Fruit fly (Drosophila melanogaster) whole organism, embryonic: Measurements from ENCODE around the gene Hsp83.

Source experiments
- CG10565 ChIP-seq: fragments of 200-800 bp; sonication (Bioruptor generic); optimal IDR thresholded peaks from 3 replicates; lab custom pipeline; 2016; ENCODE audit warnings: missing biosample characterization, mild to moderate bottlenecking, missing genetic modification characterization
- CG11093 ChIP-seq: fragments of 200-800 bp; sonication (Bioruptor generic); IDR thresholded peaks from 3 replicates; pipeline ENCODE4 v1.3.6; 2022; ENCODE audit warnings: missing biosample characterization, missing genetic modification characterization
- CG11696 ChIP-seq: fragments of 200-800 bp; sonication (Bioruptor generic); IDR thresholded peaks from 2 replicates; pipeline ENCODE4 v1.3.6; 2022; ENCODE audit warnings: missing biosample characterization, missing genetic modification characterization
- CG11723 ChIP-seq: fragments of 200-800 bp; sonication (Bioruptor generic); optimal IDR thresholded peaks from 2 replicates; lab custom pipeline; 2017; ENCODE audit warnings: missing biosample characterization, mild to moderate bottlenecking, missing genetic modification characterization
- CG13296 ChIP-seq: fragments of 200-800 bp; sonication (Bioruptor generic); optimal IDR thresholded peaks from 3 replicates; lab custom pipeline; 2018; ENCODE audit warnings: missing biosample characterization, mild to moderate bottlenecking, missing genetic modification characterization
- CG13424 ChIP-seq: fragments of 200-800 bp; sonication (Bioruptor generic); optimal IDR thresholded peaks from 2 replicates; lab custom pipeline; 2019; ENCODE audit warnings: missing biosample characterization, mild to moderate bottlenecking, missing genetic modification characterization, moderate library complexity
- CG13894 ChIP-seq: fragments of 200-800 bp; sonication (Bioruptor generic); optimal IDR thresholded peaks from 3 replicates; lab custom pipeline; 2018; ENCODE audit warnings: missing biosample characterization, mild to moderate bottlenecking, missing genetic modification characterization, moderate library complexity
- CG15073 ChIP-seq: fragments of 200-800 bp; sonication (Bioruptor generic); optimal IDR thresholded peaks from 2 replicates; lab custom pipeline; 2016; ENCODE audit warnings: missing biosample characterization, missing genetic modification characterization
- CG15479 ChIP-seq: fragments of 200-800 bp; sonication (Bioruptor generic); optimal IDR thresholded peaks from 3 replicates; lab custom pipeline; 2019; ENCODE audit warnings: missing biosample characterization, mild to moderate bottlenecking, missing genetic modification characterization, moderate library complexity
- CG1602 ChIP-seq: fragments of 200-800 bp; sonication (Bioruptor generic); optimal IDR thresholded peaks from 3 replicates; lab custom pipeline; 2016; ENCODE audit warnings: missing biosample characterization, missing genetic modification characterization
- CG17568 ChIP-seq: fragments of 200-800 bp; sonication (Bioruptor generic); optimal IDR thresholded peaks from 2 replicates; lab custom pipeline; 2018; ENCODE audit warnings: missing biosample characterization, mild to moderate bottlenecking, missing genetic modification characterization, moderate library complexity
- CG2678 ChIP-seq: fragments of 200-800 bp; sonication (Bioruptor generic); optimal IDR thresholded peaks from 3 replicates; lab custom pipeline; 2019; ENCODE audit warnings: missing biosample characterization, mild to moderate bottlenecking, missing genetic modification characterization, moderate library complexity
- CG3065 ChIP-seq: fragments of 200-800 bp; sonication (Bioruptor generic); optimal IDR thresholded peaks from 2 replicates; lab custom pipeline; 2016; ENCODE audit warnings: missing biosample characterization, missing genetic modification characterization
- CG31388 ChIP-seq: fragments of 200-800 bp; sonication (Bioruptor generic); optimal IDR thresholded peaks from 2 replicates; lab custom pipeline; 2016; ENCODE audit warnings: missing biosample characterization, missing genetic modification characterization
- CG32532 ChIP-seq: fragments of 200-800 bp; sonication (Bioruptor generic); IDR thresholded peaks from 2 replicates; pipeline ENCODE4 v1.3.6; 2022; ENCODE audit warnings: missing biosample characterization, missing genetic modification characterization
- CG33213 ChIP-seq: fragments of 200-800 bp; sonication (Bioruptor generic); optimal IDR thresholded peaks from 3 replicates; lab custom pipeline; 2016; ENCODE audit warnings: missing biosample characterization, missing genetic modification characterization
- CG34224 ChIP-seq: fragments of 200-800 bp; sonication (Bioruptor generic); IDR thresholded peaks from 3 replicates; pipeline ENCODE4 v1.3.6; 2022; ENCODE audit warnings: missing biosample characterization, missing genetic modification characterization; ENCODE audit not compliant: partially characterized antibody
- CG34376 ChIP-seq: fragments of 200-800 bp; sonication (Bioruptor generic); optimal IDR thresholded peaks from 2 replicates; lab custom pipeline; 2018; ENCODE audit warnings: missing biosample characterization, mild to moderate bottlenecking, missing genetic modification characterization
- CG42726 ChIP-seq: fragments of 200-800 bp; sonication (Bioruptor generic); IDR thresholded peaks from 2 replicates; pipeline ENCODE4 v1.3.6; 2022; ENCODE audit warnings: missing biosample characterization, missing genetic modification characterization; ENCODE audit not compliant: partially characterized antibody
- CG4730 ChIP-seq: fragments of 200-800 bp; sonication (Bioruptor generic); IDR thresholded peaks from 2 replicates; pipeline ENCODE4 v1.3.6; 2022; ENCODE audit warnings: missing biosample characterization, missing genetic modification characterization
- CG6683 ChIP-seq: fragments of 200-800 bp; sonication (Bioruptor generic); optimal IDR thresholded peaks from 2 replicates; lab custom pipeline; 2017; ENCODE audit warnings: missing biosample characterization, mild to moderate bottlenecking, missing genetic modification characterization, missing genetic modification reagents
- CG6765 ChIP-seq: fragments of 200-800 bp; sonication (Bioruptor generic); optimal IDR thresholded peaks from 3 replicates; lab custom pipeline; 2017; ENCODE audit warnings: missing biosample characterization, mild to moderate bottlenecking, missing genetic modification characterization
- CG8281 ChIP-seq: fragments of 200-800 bp; sonication (Bioruptor generic); optimal IDR thresholded peaks from 2 replicates; lab custom pipeline; 2018; ENCODE audit warnings: missing biosample characterization, mild to moderate bottlenecking, missing genetic modification characterization, moderate library complexity
- CG9609 ChIP-seq: fragments of 200-800 bp; sonication (Bioruptor generic); optimal IDR thresholded peaks from 3 replicates; lab custom pipeline; 2016; ENCODE audit warnings: missing biosample characterization, missing genetic modification characterization
- D ChIP-seq, 2 experiments: fragments of 200-800 bp in 1 of 2; fragments of >200 bp in 1 of 2; sonication (Bioruptor generic) in 1 of 2; optimal IDR thresholded peaks; 2 replicates in 1 of 2; 3 replicates in 1 of 2; lab custom pipeline; 2017; ENCODE audit warnings: mild to moderate bottlenecking in 1 of 2, missing biosample characterization in 1 of 2, missing genetic modification characterization in 1 of 2, missing genetic modification reagents in 1 of 2
- Fer2 ChIP-seq: fragments of 200-800 bp; sonication (Bioruptor generic); optimal IDR thresholded peaks from 2 replicates; lab custom pipeline; 2018; ENCODE audit warnings: missing biosample characterization, mild to moderate bottlenecking, missing genetic modification characterization, moderate library complexity
- Gsc ChIP-seq: fragments of 200-800 bp; sonication (Bioruptor generic); IDR thresholded peaks from 2 replicates; pipeline ENCODE4 v1.3.6; 2022; ENCODE audit warnings: missing biosample characterization, missing genetic modification characterization
- Lim3 ChIP-seq: fragments of 200-800 bp; sonication (Bioruptor generic); IDR thresholded peaks from 2 replicates; pipeline ENCODE4 v1.3.6; 2022; ENCODE audit warnings: missing biosample characterization, missing genetic modification characterization
- Myb ChIP-seq: fragments of 200-800 bp; sonication (Bioruptor generic); optimal IDR thresholded peaks from 2 replicates; lab custom pipeline; 2016; ENCODE audit warnings: missing biosample characterization, missing genetic modification characterization
- Rfx ChIP-seq: fragments of 200-800 bp; sonication (Bioruptor generic); IDR thresholded peaks from 2 replicates; pipeline ENCODE4 v1.3.6; 2022; ENCODE audit warnings: missing biosample characterization, missing genetic modification characterization
- Ssrp ChIP-seq: fragments of 200-800 bp; sonication (Bioruptor generic); optimal IDR thresholded peaks from 2 replicates; lab custom pipeline; 2018; ENCODE audit warnings: missing biosample characterization, mild to moderate bottlenecking, missing genetic modification characterization, moderate library complexity
- Trl ChIP-seq, 3 experiments: fragments of >200 bp in 2 of 3; fragments of 200-800 bp in 1 of 3; sonication (Bioruptor generic) in 1 of 3; optimal IDR thresholded peaks; 2 replicates in 1 of 3; 3 replicates in 2 of 3; lab custom pipeline; 2016 to 2017; ENCODE audit warnings: missing biosample characterization in 1 of 3, missing genetic modification characterization in 1 of 3
- cato ChIP-seq: fragments of 200-800 bp; sonication (Bioruptor generic); optimal IDR thresholded peaks from 2 replicates; lab custom pipeline; 2016; ENCODE audit warnings: missing biosample characterization, missing genetic modification characterization, borderline replicate concordance
- chm ChIP-seq: fragments of 200-800 bp; sonication (Bioruptor generic); IDR thresholded peaks from 2 replicates; pipeline ENCODE4 v1.3.6; 2022; ENCODE audit warnings: missing biosample characterization, missing genetic modification characterization
- dati ChIP-seq: fragments of 200-800 bp; sonication (Bioruptor generic); IDR thresholded peaks from 2 replicates; pipeline ENCODE4 v1.3.6; 2022; ENCODE audit warnings: missing biosample characterization, missing genetic modification characterization
- dimm ChIP-seq: fragments of 200-800 bp; sonication (Bioruptor generic); IDR thresholded peaks from 2 replicates; pipeline ENCODE4 v1.3.6; 2022; ENCODE audit warnings: missing biosample characterization, missing genetic modification characterization
- dpn ChIP-seq, 2 experiments: fragments of 200-800 bp; sonication (Bioruptor generic); optimal IDR thresholded peaks; 3 replicates each; lab custom pipeline; 2016; ENCODE audit warnings: missing biosample characterization in 2 of 2, missing genetic modification characterization in 2 of 2
- ftz-f1 ChIP-seq: fragments of 200-800 bp; sonication (Bioruptor generic); optimal IDR thresholded peaks from 2 replicates; lab custom pipeline; 2016; ENCODE audit warnings: missing biosample characterization, missing genetic modification characterization
- hbn ChIP-seq: fragments of 200-800 bp; sonication (Bioruptor generic); IDR thresholded peaks from 2 replicates; pipeline ENCODE4 v1.3.6; 2022; ENCODE audit warnings: missing biosample characterization, missing genetic modification characterization; ENCODE audit not compliant: partially characterized antibody
- hth ChIP-seq: fragments of >200 bp; optimal IDR thresholded peaks from 2 replicates; lab custom pipeline; 2017; ENCODE audit warnings: inconsistent platforms
- lilli ChIP-seq: fragments of 200-800 bp; sonication (Bioruptor generic); optimal IDR thresholded peaks from 3 replicates; lab custom pipeline; 2016; ENCODE audit warnings: missing biosample characterization, missing genetic modification characterization
- lov ChIP-seq, 2 experiments: fragments of 200-800 bp in 1 of 2; fragments of >200 bp in 1 of 2; sonication (Bioruptor generic) in 1 of 2; IDR thresholded peaks in 1 of 2; optimal IDR thresholded peaks in 1 of 2; 2 replicates in 1 of 2; 3 replicates in 1 of 2; pipeline versions ENCODE4 v1.3.6 to Lab custom; 2017 to 2022; ENCODE audit warnings: missing biosample characterization in 1 of 2, missing genetic modification characterization in 1 of 2
- nom ChIP-seq: fragments of 200-800 bp; sonication (Bioruptor generic); optimal IDR thresholded peaks from 2 replicates; lab custom pipeline; 2017; ENCODE audit warnings: missing biosample characterization, missing genetic modification characterization, mild to moderate bottlenecking, moderate library complexity, missing genetic modification reagents
- peb ChIP-seq: fragments of 200-800 bp; sonication (Bioruptor generic); IDR thresholded peaks from 2 replicates; pipeline ENCODE4 v1.3.6; 2022; ENCODE audit warnings: missing biosample characterization, missing genetic modification characterization
- pita ChIP-seq: fragments of 200-800 bp; sonication (Bioruptor generic); optimal IDR thresholded peaks from 2 replicates; lab custom pipeline; 2017; ENCODE audit warnings: missing biosample characterization, mild to moderate bottlenecking, missing genetic modification characterization
- sens ChIP-seq: fragments of 200-800 bp; sonication (Bioruptor generic); peaks from one replicate; lab custom pipeline; 2016; ENCODE audit warnings: missing biosample characterization, missing genetic modification characterization
- seq ChIP-seq: fragments of 200-800 bp; sonication (Bioruptor generic); IDR thresholded peaks from 2 replicates; pipeline ENCODE4 v1.3.6; 2022; ENCODE audit warnings: missing biosample characterization, missing genetic modification characterization
- sqz ChIP-seq: fragments of 200-800 bp; sonication (Bioruptor generic); optimal IDR thresholded peaks from 3 replicates; lab custom pipeline; 2018; ENCODE audit warnings: missing biosample characterization, mild to moderate bottlenecking, missing genetic modification characterization
- sr ChIP-seq: fragments of 200-800 bp; sonication (Bioruptor generic); IDR thresholded peaks from 3 replicates; pipeline ENCODE4 v1.3.6; 2022; ENCODE audit warnings: missing biosample characterization, missing genetic modification characterization
- twi ChIP-seq: fragments of 200-800 bp; optimal IDR thresholded peaks from 2 replicates; lab custom pipeline; 2019; ENCODE audit warnings: missing biosample characterization, mild to moderate bottlenecking, missing genetic modification characterization, moderate library complexity
- z ChIP-seq: fragments of 200-800 bp; sonication (Bioruptor generic); IDR thresholded peaks from 3 replicates; pipeline ENCODE4 v1.3.6; 2022; ENCODE audit warnings: missing biosample characterization, missing genetic modification characterization

The Hsp83 gene

dm6 chr3L:3165399-3165798 lies 27.4 kb upstream of the Hsp83 start (continued):
- TF ChIP-seq cato (GFP tag; lab: Kevin White, UChicago) = no peak
- TF ChIP-seq CG17568 = no peak
- no peak for TF ChIP-seq hth
- TF ChIP-seq Rfx (GFP tag; lab: Robert Waterston, UW) = no peak
- no peak for TF ChIP-seq CG42726 (GFP tag; lab: Robert Waterston, UW)
- peak; percentile 52 for TF ChIP-seq ftz-f1 (GFP tag; lab: Kevin White, UChicago)
- TF ChIP-seq D (optimal IDR thresholded peaks at IDR 0.05; lab: Kevin White, UChicago) = no peak
- no peak for TF ChIP-seq D (GFP tag; optimal IDR thresholded peaks at IDR 0.05; lab: Kevin White, UChicago)
- TF ChIP-seq CG6765 (GFP tag; lab: Kevin White, UChicago) = no peak
- no peak for TF ChIP-seq hbn
- no peak for TF ChIP-seq CG13296 (GFP tag; lab: Kevin White, UChicago)
- no peak for TF ChIP-seq CG11723 (GFP tag; lab: Kevin White, UChicago)
- no peak for TF ChIP-seq sens (GFP tag; lab: Kevin White, UChicago)
- no peak for TF ChIP-seq Myb (GFP tag; lab: Kevin White, UChicago)
- TF ChIP-seq seq (GFP tag; lab: Robert Waterston, UW) = no peak
- TF ChIP-seq pita = no peak
- no peak for TF ChIP-seq lov (optimal IDR thresholded peaks at IDR 0.05; lab: Kevin White, UChicago)
- TF ChIP-seq lov (GFP tag; IDR thresholded peaks at IDR 0.05; lab: Robert Waterston, UW) = no peak
- 0 out of 3 replicates have a peak, but pooled peaks have one; percentile 29 for TF ChIP-seq sr (GFP tag; lab: Robert Waterston, UW)
- TF ChIP-seq CG6683 (GFP tag; lab: Kevin White, UChicago) = no peak
- TF ChIP-seq Ssrp (tag; lab: Kevin White, UChicago) = no peak
- TF ChIP-seq CG15479 (GFP tag; lab: Kevin White, UChicago) = no peak
- TF ChIP-seq lilli = no peak
- TF ChIP-seq CG31388 = no peak
- no peak for TF ChIP-seq CG33213 (GFP tag; lab: Kevin White, UChicago)
- no peak for TF ChIP-seq CG8281 (tag; lab: Kevin White, UChicago)
- no peak for TF ChIP-seq Gsc
- TF ChIP-seq Lim3 (GFP tag; lab: Robert Waterston, UW) = no peak
- no peak for TF ChIP-seq CG15073 (GFP tag; lab: Kevin White, UChicago)
- no peak for TF ChIP-seq peb (GFP tag; lab: Robert Waterston, UW)
- TF ChIP-seq sqz (GFP tag; lab: Kevin White, UChicago) = no peak
- TF ChIP-seq chm (GFP tag; lab: Robert Waterston, UW) = no peak
- TF ChIP-seq CG13894 (tag; lab: Kevin White, UChicago) = no peak
- TF ChIP-seq CG34224 (GFP tag; lab: Robert Waterston, UW) = no peak
- TF ChIP-seq CG3065 = peak; percentile 85
- peak; percentile 26 for TF ChIP-seq CG34376 (GFP tag; lab: Kevin White, UChicago)
- TF ChIP-seq CG10565 (GFP tag; lab: Kevin White, UChicago) = no peak
- no peak for TF ChIP-seq CG11696 (GFP tag; lab: Robert Waterston, UW)
- TF ChIP-seq CG1602 (GFP tag; lab: Kevin White, UChicago) = no peak
- TF ChIP-seq CG11093 (GFP tag; lab: Robert Waterston, UW) = no peak
- no peak for TF ChIP-seq CG13424 (tag; lab: Kevin White, UChicago)
- TF ChIP-seq Trl (optimal IDR thresholded peaks at IDR 0.05; lab: Kevin White, UChicago) = no peak
- TF ChIP-seq Trl (GFP tag; optimal IDR thresholded peaks at IDR 0.05; lab: Kevin White, UChicago) = no peak
- TF ChIP-seq dati (GFP tag; lab: Robert Waterston, UW) = no peak
- TF ChIP-seq nom (GFP tag; lab: Kevin White, UChicago) = no peak
- no peak for TF ChIP-seq CG4730 (GFP tag; lab: Robert Waterston, UW)
- no peak for TF ChIP-seq dpn (GFP tag; optimal IDR thresholded peaks at IDR 0.05; lab: Kevin White, UChicago)
- no peak for TF ChIP-seq CG2678 (tag; lab: Kevin White, UChicago)
- TF ChIP-seq CG32532 (GFP tag; lab: Robert Waterston, UW) = no peak
- TF ChIP-seq z (GFP tag; lab: Robert Waterston, UW) = no peak
- no peak for TF ChIP-seq dimm (GFP tag; lab: Robert Waterston, UW)
- TF ChIP-seq Fer2 (tag; lab: Kevin White, UChicago) = no peak
- no peak for TF ChIP-seq CG9609 (GFP tag; lab: Kevin White, UChicago)
- peak; percentile 56 for TF ChIP-seq twi (tag; lab: Kevin White, UChicago)
